Worm (Caenorhabditis elegans) whole organism, L4/young adult: ENCODE data around the gene srd-28.

Source experiments
- dao-5 ChIP-seq: sonication (generic microtip); optimal IDR thresholded peaks from 2 replicates; lab custom pipeline; 2016; ENCODE audit warnings: missing genotype, missing genetic modification characterization, moderate library complexity, missing compliant biosample characterization
- him-1 ChIP-seq: sonication (generic microtip); optimal IDR thresholded peaks from 2 replicates; lab custom pipeline; 2016; ENCODE audit warnings: missing genotype, missing genetic modification reagents, missing genetic modification characterization, missing compliant biosample characterization

DNA sequence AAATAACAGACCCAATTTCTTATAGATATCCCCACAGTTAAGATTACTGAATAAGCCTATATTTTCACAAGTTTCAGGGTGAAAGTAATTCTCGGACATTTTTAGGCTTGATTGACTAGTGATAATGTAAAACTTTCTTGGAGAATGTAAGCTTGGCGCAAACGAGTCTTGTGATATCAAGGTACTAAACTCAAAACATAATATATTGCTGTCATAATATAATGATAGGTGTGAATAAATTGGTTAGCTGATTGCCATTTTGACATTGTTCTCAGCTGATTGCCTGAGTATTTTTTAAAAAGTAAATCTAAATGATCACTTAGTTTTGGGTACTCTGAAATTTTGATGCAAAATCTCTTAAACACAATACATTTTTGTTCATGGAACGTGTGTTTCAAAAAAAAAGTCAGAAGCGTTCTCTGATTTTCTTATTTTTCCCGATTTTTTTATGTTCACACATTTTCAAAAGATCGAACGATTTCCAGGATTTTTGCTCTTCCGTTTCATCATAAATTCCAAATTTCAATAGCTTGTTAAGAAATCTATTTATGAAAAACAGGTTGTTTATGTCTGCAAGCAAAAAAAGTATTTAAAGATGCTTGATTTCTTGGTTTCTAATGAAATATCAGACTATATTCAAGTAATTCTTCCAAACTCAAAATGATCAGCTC lies 31.0 kb downstream of the srd-28 start, which contains the start of the genes srw-19 and srx-51:
- TF ChIP-seq dao-5 (tag; lab: Kevin White, UChicago) (no peak), him-1 (tag; lab: Kevin White, UChicago) (no peak)
